Worm (Caenorhabditis elegans): Measurements from ENCODE around the gene C48D5.3.

Gene C48D5.3

DNA sequence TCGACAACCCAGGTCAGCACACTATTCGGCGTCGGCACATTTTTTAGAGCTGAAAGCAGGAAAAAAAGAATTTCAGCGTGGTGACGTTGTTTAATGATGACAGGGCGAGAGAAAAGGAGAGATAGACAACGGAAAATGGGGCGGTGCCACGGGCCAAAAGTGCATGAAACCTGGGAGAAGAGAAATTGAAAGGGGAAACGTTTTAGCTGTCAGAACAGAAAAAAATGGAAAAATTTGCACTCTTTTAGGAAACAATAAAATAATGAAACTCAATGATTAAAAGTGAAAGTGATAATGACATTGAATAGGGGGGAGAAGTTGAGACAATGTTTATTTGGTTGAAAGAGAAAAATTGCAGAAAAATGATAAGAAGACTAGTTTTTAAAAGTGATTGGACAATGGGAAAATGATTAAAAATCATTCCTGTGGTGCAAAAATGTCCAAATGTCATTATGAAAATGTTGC is 51.8 kb downstream of the C48D5.3 start, which contains the start of gene pitp-1:
Gene pitp-1 (minus strand): TSS at position 51 of the 465 bp plus-strand sequence.
- TF ChIP-seq R02D3.7 (tag; optimal IDR thresholded peaks at IDR 0.05): no peak
- no peak for TF ChIP-seq ceh-82 (tag; optimal IDR thresholded peaks at IDR 0.05)
- TF ChIP-seq elt-2 (tag; optimal IDR thresholded peaks at IDR 0.05): peak; percentile 79
- TF ChIP-seq pqm-1 (tag; optimal IDR thresholded peaks at IDR 0.05): peak; percentile 75
- no peak for TF ChIP-seq ZK546.5 (tag; optimal IDR thresholded peaks at IDR 0.05)
- TF ChIP-seq ama-1 (optimal IDR thresholded peaks at IDR 0.05): no peak
- no peak for TF ChIP-seq lsy-12 (tag; optimal IDR thresholded peaks at IDR 0.05)
- peak; percentile 29 for TF ChIP-seq nfya-1 (tag; optimal IDR thresholded peaks at IDR 0.05; ENCODE audit: insufficient read depth)
- no peak for TF ChIP-seq egl-5 (tag; optimal IDR thresholded peaks at IDR 0.05)
- peak; percentile 43 for TF ChIP-seq pha-4 (tag; optimal IDR thresholded peaks at IDR 0.05)

Data from whole organism, L3 larva.